Worm (Caenorhabditis elegans) whole organism, L4 larva: Measurements from ENCODE around the gene K02G10.15.

Source experiments
- D1046.2 ChIP-seq: fragments of 200-800 bp; sonication (Bioruptor generic); IDR thresholded peaks from 2 replicates; pipeline ENCODE4 v1.3.6; 2022; ENCODE audit warnings: missing genetic modification characterization, missing compliant biosample characterization
- F44E2.7 ChIP-seq: fragments of 200-800 bp; sonication (Bioruptor generic); IDR thresholded peaks from 2 replicates; pipeline ENCODE4 v2.1.2; 2022; ENCODE audit warnings: missing genetic modification characterization, missing compliant biosample characterization
- F49E8.2 ChIP-seq: sonication (generic microtip); optimal IDR thresholded peaks from 2 replicates; lab custom pipeline; 2016; ENCODE audit warnings: missing compliant biosample characterization, mild to moderate bottlenecking, missing genetic modification characterization, borderline replicate concordance
- ZK546.5 ChIP-seq, 2 experiments: sonication (generic microtip); optimal IDR thresholded peaks; 2 replicates each; lab custom pipeline; 2017; ENCODE audit warnings: missing biosample characterization in 2 of 2, missing genetic modification characterization in 2 of 2
- aha-1 ChIP-seq: fragments of 150-350 bp; peaks from one replicate; lab custom pipeline; 2014; ENCODE audit warnings: missing biosample characterization, missing genetic modification characterization
- arid-1 ChIP-seq: fragments of 200-800 bp; sonication (Bioruptor generic); conservative IDR thresholded peaks from 2 replicates; pipeline ENCODE4 v1.3.6; 2022; ENCODE audit warnings: missing genetic modification reagents, missing genetic modification characterization, missing compliant biosample characterization
- ceh-20 ChIP-seq: fragments of 200-800 bp; sonication (Bioruptor generic); IDR thresholded peaks from 2 replicates; pipeline ENCODE4 v1.3.6; 2022; ENCODE audit warnings: missing genetic modification reagents, missing genetic modification characterization, missing compliant biosample characterization
- ceh-28 ChIP-seq: fragments of 150-350 bp; optimal IDR thresholded peaks from 2 replicates; lab custom pipeline; 2014; ENCODE audit warnings: missing biosample characterization, missing genetic modification reagents, missing genetic modification characterization
- ceh-62 ChIP-seq: sonication (generic microtip); optimal IDR thresholded peaks from 2 replicates; lab custom pipeline; 2017; ENCODE audit warnings: missing biosample characterization, missing genetic modification characterization
- ctbp-1 ChIP-seq: fragments of 200-800 bp; sonication (Bioruptor generic); IDR thresholded peaks from 2 replicates; pipeline ENCODE4 v1.3.6; 2022; ENCODE audit warnings: missing genetic modification reagents, missing genetic modification characterization, missing compliant biosample characterization
- daf-19 ChIP-seq: fragments of 200-800 bp; sonication (Bioruptor generic); conservative IDR thresholded peaks from 2 replicates; pipeline ENCODE4 v1.3.6; 2022; ENCODE audit warnings: missing genetic modification characterization, missing compliant biosample characterization
- dmd-6 ChIP-seq: fragments of 200-800 bp; sonication (Bioruptor generic); IDR thresholded peaks from 2 replicates; pipeline ENCODE4 v1.3.6; 2022; ENCODE audit warnings: missing genetic modification reagents, missing genetic modification characterization, missing compliant biosample characterization
- dve-1 ChIP-seq: sonication (generic microtip); optimal IDR thresholded peaks from 2 replicates; lab custom pipeline; 2017; ENCODE audit warnings: antibody characterized with exemption, mild to moderate bottlenecking, missing genetic modification characterization, missing compliant biosample characterization; ENCODE audit not compliant: insufficient read depth
- egl-27 ChIP-seq: sonication (generic microtip); optimal IDR thresholded peaks from 3 replicates; lab custom pipeline; 2017; ENCODE audit warnings: missing biosample characterization, missing genetic modification reagents, missing genetic modification characterization
- egl-43 ChIP-seq: fragments of 200-800 bp; sonication (Bioruptor generic); IDR thresholded peaks from 2 replicates; pipeline ENCODE4 v1.3.6; 2022; ENCODE audit warnings: missing genetic modification reagents, missing genetic modification characterization, missing compliant biosample characterization
- hlh-11 ChIP-seq: fragments of 200-800 bp; sonication (Bioruptor generic); optimal IDR thresholded peaks from 2 replicates; lab custom pipeline; 2018; ENCODE audit warnings: mild to moderate bottlenecking, missing genetic modification characterization, missing compliant biosample characterization
- hlh-30 ChIP-seq: sonication (generic microtip); optimal IDR thresholded peaks from 2 replicates; lab custom pipeline; 2017; ENCODE audit warnings: antibody characterized with exemption, mild to moderate bottlenecking, missing genetic modification characterization, missing compliant biosample characterization; ENCODE audit not compliant: insufficient read depth
- lin-29 ChIP-seq: fragments of 200-800 bp; sonication (Bioruptor generic); IDR thresholded peaks from 2 replicates; pipeline ENCODE4 v1.3.6; 2022; ENCODE audit warnings: missing genetic modification reagents, missing genetic modification characterization, missing compliant biosample characterization
- lsy-2 ChIP-seq, 2 experiments: fragments of 150-350 bp in 1 of 2; sonication (generic microtip) in 1 of 2; optimal IDR thresholded peaks; 2 replicates each; lab custom pipeline; 2014 to 2017; ENCODE audit warnings: missing biosample characterization in 2 of 2, missing genetic modification characterization in 2 of 2
- madf-9 ChIP-seq: fragments of 200-800 bp; sonication (Bioruptor generic); conservative IDR thresholded peaks from 2 replicates; pipeline ENCODE4 v1.3.6; 2022; ENCODE audit warnings: missing genetic modification reagents, missing genetic modification characterization, missing compliant biosample characterization
- mdl-1 ChIP-seq, 2 experiments: fragments of 150-350 bp in 1 of 2; sonication (generic microtip) in 1 of 2; optimal IDR thresholded peaks; 2 replicates each; lab custom pipeline; 2014 to 2017; ENCODE audit warnings: missing biosample characterization in 2 of 2, missing genetic modification characterization in 2 of 2
- mes-2 ChIP-seq: sonication (generic microtip); optimal IDR thresholded peaks from 2 replicates; lab custom pipeline; 2016; ENCODE audit warnings: missing genotype, mild to moderate bottlenecking, missing genetic modification characterization, missing compliant biosample characterization; ENCODE audit not compliant: poor library complexity, severe bottlenecking
- mxl-2 ChIP-seq: fragments of 200-800 bp; sonication (Bioruptor generic); conservative IDR thresholded peaks from 2 replicates; pipeline ENCODE4 v1.3.6; 2022; ENCODE audit warnings: missing genetic modification reagents, missing genetic modification characterization, missing compliant biosample characterization
- mxl-3 ChIP-seq: fragments of 200-800 bp; sonication (Bioruptor generic); optimal IDR thresholded peaks from 2 replicates; lab custom pipeline; 2018; ENCODE audit warnings: mild to moderate bottlenecking, missing genetic modification characterization, missing compliant biosample characterization
- nhr-102 ChIP-seq: sonication (generic microtip); optimal IDR thresholded peaks from 2 replicates; lab custom pipeline; 2016; ENCODE audit warnings: mild to moderate bottlenecking, missing genetic modification characterization, moderate library complexity, missing compliant biosample characterization
- nhr-11 ChIP-seq: fragments of 150-350 bp; optimal IDR thresholded peaks from 2 replicates; lab custom pipeline; 2014; ENCODE audit warnings: missing biosample characterization, missing genetic modification characterization
- nhr-237 ChIP-seq: sonication (generic microtip); optimal IDR thresholded peaks from 2 replicates; lab custom pipeline; 2017; ENCODE audit warnings: missing biosample characterization, missing genetic modification characterization
- nhr-28 ChIP-seq: fragments of 150-350 bp; optimal IDR thresholded peaks from 2 replicates; lab custom pipeline; 2014; ENCODE audit warnings: missing biosample characterization, missing genetic modification characterization
- nhr-76 ChIP-seq: fragments of 150-350 bp; optimal IDR thresholded peaks from 2 replicates; lab custom pipeline; 2014; ENCODE audit warnings: missing biosample characterization, missing genetic modification characterization
- nhr-77 ChIP-seq: fragments of 150-350 bp; optimal IDR thresholded peaks from 2 replicates; lab custom pipeline; 2014; ENCODE audit warnings: missing biosample characterization, missing genetic modification characterization
- pqm-1 ChIP-seq: sonication (generic microtip); optimal IDR thresholded peaks from 2 replicates; lab custom pipeline; 2017; ENCODE audit warnings: missing biosample characterization, missing genetic modification characterization
- saeg-2 ChIP-seq: fragments of 200-800 bp; sonication (Bioruptor generic); IDR thresholded peaks from 2 replicates; pipeline ENCODE4 v1.3.6; 2022; ENCODE audit warnings: missing genetic modification reagents, missing genetic modification characterization, missing compliant biosample characterization
- skn-1 ChIP-seq: fragments of 150-350 bp; optimal IDR thresholded peaks from 2 replicates; lab custom pipeline; 2014; ENCODE audit warnings: missing biosample characterization, missing genetic modification characterization
- snpc-1.2 ChIP-seq: fragments of 200-800 bp; sonication (Bioruptor generic); IDR thresholded peaks from 2 replicates; pipeline ENCODE4 v1.3.6; 2022; ENCODE audit warnings: missing genetic modification reagents, missing genetic modification characterization, missing compliant biosample characterization
- spr-1 ChIP-seq: sonication (generic microtip); optimal IDR thresholded peaks from 2 replicates; lab custom pipeline; 2016; ENCODE audit warnings: mild to moderate bottlenecking, missing genetic modification characterization, missing compliant biosample characterization
- unc-39 ChIP-seq: sonication (generic microtip); optimal IDR thresholded peaks from 2 replicates; lab custom pipeline; 2017; ENCODE audit warnings: missing biosample characterization, missing genetic modification characterization
- unc-62 ChIP-seq, 3 experiments: fragments of 150-350 bp in 1 of 3; sonication (generic microtip); optimal IDR thresholded peaks in 2 of 3; peaks in 1 of 3; 1 replicate in 1 of 3; 2 replicates in 2 of 3; lab custom pipeline; 2014 to 2017; ENCODE audit warnings: missing biosample characterization in 3 of 3, missing genetic modification characterization in 3 of 3, missing genetic modification reagents in 3 of 3, missing genotype in 1 of 3
- vab-7 ChIP-seq: fragments of 200-800 bp; sonication (Bioruptor generic); IDR thresholded peaks from 2 replicates; pipeline ENCODE4 v1.3.6; 2022; ENCODE audit warnings: missing genetic modification reagents, missing genetic modification characterization, missing compliant biosample characterization
- ztf-11 ChIP-seq: fragments of 150-350 bp; optimal IDR thresholded peaks from 2 replicates; lab custom pipeline; 2014; ENCODE audit warnings: missing biosample characterization, missing genetic modification characterization

K02G10.15 gene

DNA sequence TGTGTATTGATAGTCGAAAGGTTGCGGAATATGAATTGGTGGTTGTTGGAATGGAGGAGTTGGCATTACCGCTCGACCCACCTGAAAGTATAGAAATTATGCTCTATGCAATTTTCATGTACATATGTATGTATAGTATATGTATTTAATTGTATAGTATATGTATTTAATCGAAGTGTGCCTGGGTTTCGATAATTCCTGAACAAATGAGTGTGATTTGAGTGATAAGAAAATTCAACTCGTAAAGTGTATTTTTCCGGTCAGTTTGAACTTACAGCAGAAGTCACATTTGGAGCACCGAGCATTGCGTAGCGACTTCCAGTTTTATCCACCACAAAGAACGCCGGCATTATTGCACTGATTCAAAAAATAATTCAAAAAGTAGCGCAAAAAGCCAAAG lies 23.8 kb downstream of the K02G10.15 start:
- TF ChIP-seq mxl-3 (GFP tag; lab: Kevin White, UChicago), result no peak
- TF ChIP-seq snpc-1.2 (GFP tag; lab: Robert Waterston, UW), result no peak
- no peak for TF ChIP-seq nhr-11
- no peak for TF ChIP-seq mxl-2 (GFP tag; lab: Robert Waterston, UW)
- TF ChIP-seq ceh-20 (GFP tag; lab: Robert Waterston, UW), result no peak
- TF ChIP-seq ztf-11 (tag; lab: Kevin White, UChicago), result no peak
- peak; percentile 6 for TF ChIP-seq dve-1 (tag; lab: Kevin White, UChicago)
- TF ChIP-seq egl-43 (GFP tag; lab: Robert Waterston, UW), result no peak
- no peak for TF ChIP-seq hlh-30 (tag; lab: Kevin White, UChicago)
- peak; percentile 37; the same call in 1 of the 2 replicates for TF ChIP-seq dmd-6 (GFP tag; lab: Robert Waterston, UW)
- no peak for TF ChIP-seq nhr-76 (tag; lab: Kevin White, UChicago)
- no peak for TF ChIP-seq D1046.2 (GFP tag; lab: Robert Waterston, UW)
- peak; percentile 96 for TF ChIP-seq nhr-28 (tag; lab: Kevin White, UChicago)
- TF ChIP-seq hlh-11 (tag; lab: Kevin White, UChicago), result peak; percentile 24
- TF ChIP-seq lin-29 (GFP tag; lab: Robert Waterston, UW), result no peak
- peak; percentile 4 for TF ChIP-seq pqm-1
- peak; percentile 24 for TF ChIP-seq nhr-102 (tag; lab: Kevin White, UChicago)
- TF ChIP-seq daf-19, result no peak
- TF ChIP-seq unc-39 (tag; lab: Kevin White, UChicago), result no peak

- no peak for TF ChIP-seq lsy-2 (tag; optimal IDR thresholded peaks at IDR 0.05; lab: Kevin White, UChicago)
- TF ChIP-seq skn-1 (tag; lab: Kevin White, UChicago), result no peak
- no peak for TF ChIP-seq mdl-1 (tag; optimal IDR thresholded peaks at IDR 0.05; lab: Kevin White, UChicago)
- TF ChIP-seq aha-1 (tag; lab: Kevin White, UChicago), result peak; percentile 38
- TF ChIP-seq F49E8.2 (tag; lab: Kevin White, UChicago), result no peak
- no peak for TF ChIP-seq mes-2 (tag; lab: Kevin White, UChicago)
- TF ChIP-seq unc-62 (GFP tag; optimal IDR thresholded peaks at IDR 0.05 in 1 of 2; lab: Kevin White, UChicago), result peak in 1 of 2 experiments; percentile 44
- no peak for TF ChIP-seq unc-62 (tag; optimal IDR thresholded peaks at IDR 0.05; lab: Kevin White, UChicago)
- TF ChIP-seq F44E2.7 (GFP tag; lab: Robert Waterston, UW), result no peak
- TF ChIP-seq vab-7, result no peak
- no peak for TF ChIP-seq nhr-77 (tag; lab: Kevin White, UChicago)
- TF ChIP-seq madf-9 (GFP tag; lab: Robert Waterston, UW), result no peak
- TF ChIP-seq saeg-2 (GFP tag; lab: Robert Waterston, UW), result no peak
These were observed 24.2 kb downstream of the K02G10.15 start for ce11 chrX:4658303-4658702.

DNA sequence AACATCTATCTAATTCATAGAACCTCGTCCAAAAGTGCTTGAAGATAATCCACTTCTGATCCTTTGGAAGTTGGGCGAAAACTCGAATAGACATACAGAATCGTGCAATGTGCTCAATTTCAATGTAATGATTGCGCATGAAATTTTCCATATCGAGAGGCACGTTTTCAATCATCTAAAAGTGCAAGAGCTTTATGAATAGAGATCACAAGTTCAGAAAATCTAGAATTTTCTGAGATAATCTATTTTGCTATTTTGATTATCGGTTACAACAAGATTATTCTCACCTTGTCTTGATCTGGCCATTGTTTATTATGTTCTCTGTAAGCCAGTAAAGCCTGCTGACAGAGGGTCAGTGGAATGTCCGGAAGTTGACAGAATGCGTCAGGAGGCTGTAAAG lies 24.9 kb downstream of the K02G10.15 start:
- no peak for TF ChIP-seq nhr-102 (tag; lab: Kevin White, UChicago)
- no peak for TF ChIP-seq lin-29 (GFP tag; lab: Robert Waterston, UW)
- TF ChIP-seq nhr-77 (tag; lab: Kevin White, UChicago), result no peak
- no peak for TF ChIP-seq ctbp-1 (GFP tag; lab: Robert Waterston, UW)
- TF ChIP-seq ceh-62 (tag; lab: Kevin White, UChicago), result no peak
- TF ChIP-seq egl-27, result no peak
- no peak for TF ChIP-seq ZK546.5 (tag; optimal IDR thresholded peaks at IDR 0.05; lab: Kevin White, UChicago)
- no peak for TF ChIP-seq nhr-237
- no peak for TF ChIP-seq D1046.2 (GFP tag; lab: Robert Waterston, UW)
- TF ChIP-seq spr-1 (tag; lab: Kevin White, UChicago), result no peak
- no peak for TF ChIP-seq egl-43 (GFP tag; lab: Robert Waterston, UW)
- no peak for TF ChIP-seq arid-1
- TF ChIP-seq ceh-28 (tag; lab: Kevin White, UChicago), result no peak
- no peak for TF ChIP-seq lsy-2 (tag; optimal IDR thresholded peaks at IDR 0.05; lab: Kevin White, UChicago)
